Fruit fly (Drosophila melanogaster) whole organism, pupa: ENCODE measurements around the gene CG13010.

ENCODE experiments used
- CG13204 ChIP-seq: fragments of 200-800 bp; sonication (Bioruptor generic); optimal IDR thresholded peaks from 2 replicates; lab custom pipeline; 2018; ENCODE audit warnings: missing biosample characterization, mild to moderate bottlenecking, missing genetic modification characterization, moderate library complexity
- CG15710 ChIP-seq: fragments of 200-800 bp; sonication (Bioruptor generic); optimal IDR thresholded peaks from 2 replicates; lab custom pipeline; 2018; ENCODE audit warnings: missing biosample characterization, mild to moderate bottlenecking, missing genetic modification characterization, moderate library complexity
- CG17806 ChIP-seq: fragments of 200-800 bp; sonication (Bioruptor generic); optimal IDR thresholded peaks from 2 replicates; lab custom pipeline; 2018; ENCODE audit warnings: missing biosample characterization, mild to moderate bottlenecking, missing genetic modification characterization, moderate library complexity
- CG32121 ChIP-seq: fragments of 200-800 bp; sonication (Bioruptor generic); IDR thresholded peaks from 2 replicates; pipeline ENCODE4 v1.3.6; 2022; ENCODE audit warnings: missing biosample characterization, missing genetic modification characterization
- CG9948 ChIP-seq: fragments of 200-800 bp; sonication (Bioruptor generic); optimal IDR thresholded peaks from 2 replicates; lab custom pipeline; 2018; ENCODE audit warnings: missing biosample characterization, mild to moderate bottlenecking, missing genetic modification characterization, moderate library complexity
- Ets98B ChIP-seq: fragments of 200-800 bp; sonication (Bioruptor generic); IDR thresholded peaks from 2 replicates; pipeline ENCODE4 v1.3.6; 2022; ENCODE audit warnings: missing biosample characterization, missing genetic modification characterization
- Pif1B ChIP-seq: fragments of 200-800 bp; sonication (Bioruptor generic); optimal IDR thresholded peaks from 3 replicates; lab custom pipeline; 2016; ENCODE audit warnings: missing biosample characterization, missing genetic modification characterization

DNA sequence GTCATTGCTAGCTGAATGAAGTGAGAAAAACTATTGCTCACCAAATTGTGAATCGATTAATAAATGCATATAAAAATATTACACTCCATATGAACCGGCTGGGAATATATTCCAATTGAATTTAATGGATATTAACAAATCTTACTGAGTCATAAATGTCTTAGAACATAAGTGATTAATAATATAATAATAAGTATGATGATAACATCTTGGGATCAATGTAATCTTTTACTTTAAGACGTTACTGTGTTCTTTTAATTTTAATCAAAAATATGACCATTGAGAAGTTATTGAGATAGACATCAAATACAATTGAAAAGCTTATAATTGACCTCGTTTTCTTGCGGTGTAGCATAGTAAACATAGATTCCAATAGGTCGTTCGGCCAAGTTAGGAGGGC lies 13.6 kb upstream of the CG13010 start:
- TF ChIP-seq CG17806 = no peak
- no peak for TF ChIP-seq Pif1B (GFP tag; lab: Kevin White, UChicago)
- TF ChIP-seq CG32121 = no peak
- TF ChIP-seq Ets98B (GFP tag; lab: Robert Waterston, UW) = no peak
- TF ChIP-seq CG15710 (tag; lab: Kevin White, UChicago) = no peak
- TF ChIP-seq CG9948 = no peak
- no peak for TF ChIP-seq CG13204 (GFP tag; lab: Kevin White, UChicago)
